Worm (Caenorhabditis elegans) whole organism, young adult: Measurements from ENCODE around the gene C30G12.4.

ENCODE experiments used
- Y95B8A.8 ChIP-seq: fragments of 200-800 bp; sonication (Bioruptor generic); IDR thresholded peaks from 2 replicates; pipeline ENCODE4 v1.3.6; 2022; ENCODE audit warnings: missing genetic modification reagents, missing genetic modification characterization, missing compliant biosample characterization
- aptf-2 ChIP-seq: fragments of 200-800 bp; sonication (Bioruptor generic); conservative IDR thresholded peaks from 2 replicates; pipeline ENCODE4 v1.3.6; 2022; ENCODE audit warnings: missing genetic modification reagents, missing genetic modification characterization, missing compliant biosample characterization
- ceh-100 ChIP-seq: fragments of 200-800 bp; sonication (Bioruptor generic); IDR thresholded peaks from 2 replicates; pipeline ENCODE4 v1.3.6; 2022; ENCODE audit warnings: missing genetic modification reagents, missing genetic modification characterization, missing compliant biosample characterization
- dox-1 ChIP-seq: fragments of 200-800 bp; sonication (Bioruptor generic); IDR thresholded peaks from 2 replicates; pipeline ENCODE4 v1.3.6; 2022; ENCODE audit warnings: missing genetic modification reagents, missing genetic modification characterization, missing compliant biosample characterization
- dpl-1 ChIP-seq: fragments of 150-350 bp; optimal IDR thresholded peaks from 2 replicates; lab custom pipeline; 2014; ENCODE audit warnings: missing biosample characterization, missing genetic modification reagents, missing genetic modification characterization
- ets-4 ChIP-seq: fragments of 200-800 bp; sonication (Bioruptor generic); optimal IDR thresholded peaks from 2 replicates; lab custom pipeline; 2018; ENCODE audit warnings: mild to moderate bottlenecking, missing genetic modification characterization, missing compliant biosample characterization
- hmg-20 ChIP-seq: fragments of 200-800 bp; sonication (Bioruptor generic); IDR thresholded peaks from 2 replicates; pipeline ENCODE4 v1.3.6; 2022; ENCODE audit warnings: missing genetic modification reagents, missing genetic modification characterization, missing compliant biosample characterization
- hsf-1 ChIP-seq: fragments of 200-800 bp; sonication (Bioruptor generic); IDR thresholded peaks from 2 replicates; pipeline ENCODE4 v1.3.6; 2022; ENCODE audit warnings: missing genetic modification reagents, missing genetic modification characterization, missing compliant biosample characterization

ce11 chrII:7251978-7252377 lies 10.0 kb upstream of the C30G12.4 start, which contains the start of the genes prx-13 and ada-2:
- TF ChIP-seq ceh-100 (GFP tag; lab: Robert Waterston, UW) (no peak), dpl-1 (no peak), dox-1 (GFP tag; lab: Robert Waterston, UW) (no peak), hmg-20 (GFP tag; lab: Robert Waterston, UW) (no peak), hsf-1 (GFP tag; lab: Robert Waterston, UW) (no peak), Y95B8A.8 (GFP tag; lab: Robert Waterston, UW) (no peak), ets-4 (GFP tag; lab: Kevin White, UChicago) (no peak), aptf-2 (no peak)
